Worm (Caenorhabditis elegans): Measurements from ENCODE around the gene K12H4.2.

K12H4.2 gene

DNA sequence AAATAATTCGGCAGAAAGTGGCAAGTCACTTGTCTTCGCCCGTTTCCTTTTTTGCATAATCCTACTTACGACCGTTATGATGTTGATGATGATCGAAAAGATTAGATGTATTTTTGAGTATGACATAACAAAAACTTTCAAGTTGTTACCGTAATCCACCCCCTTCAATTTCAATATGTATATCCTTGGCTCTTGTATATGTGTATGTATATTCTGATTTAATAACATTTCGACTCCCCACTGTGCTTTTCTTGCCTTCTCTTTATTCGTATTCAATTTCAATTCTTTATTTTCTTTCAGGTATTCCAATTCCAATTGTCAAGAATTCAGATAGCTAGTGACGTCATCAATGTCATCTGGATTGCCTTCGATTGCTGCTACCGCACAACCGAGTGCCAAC is 19.5 kb downstream of the K12H4.2 start, which contains the start of gene pros-1:
TSS of gene pros-1 (plus strand) at position 301 of the 400 bp plus-strand sequence.
- TF ChIP-seq sdz-38 (tag; optimal IDR thresholded peaks at IDR 0.05) (no peak), attf-5 (GFP tag; optimal IDR thresholded peaks at IDR 0.05) (no peak), let-607 (tag; optimal IDR thresholded peaks at IDR 0.05) (no peak)

DNA sequence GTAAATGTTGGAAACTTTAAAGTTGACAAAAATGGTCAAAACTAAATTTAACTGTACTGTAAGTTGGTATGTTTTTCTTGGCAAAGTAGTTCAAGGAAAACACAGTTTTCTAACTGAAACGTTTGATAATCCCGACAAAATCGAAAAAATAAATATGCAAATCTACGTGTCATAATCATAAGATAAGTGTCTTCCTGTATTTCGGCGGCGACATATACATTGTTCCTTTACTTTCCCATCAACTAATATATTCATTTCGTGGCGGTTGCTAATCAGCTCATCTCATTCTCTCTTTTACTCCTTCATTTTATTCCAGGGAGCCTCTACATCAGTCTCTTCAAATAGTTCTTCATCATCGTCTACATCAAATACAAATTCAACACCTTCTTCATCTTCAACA is 20.3 kb downstream of the K12H4.2 start:
- TF ChIP-seq pha-4 (tag; optimal IDR thresholded peaks at IDR 0.05) (no peak), hrde-1 (tag; optimal IDR thresholded peaks at IDR 0.05; ENCODE audit: borderline replicate concordance) (no peak), somi-1 (GFP tag; optimal IDR thresholded peaks at IDR 0.05) (no peak), tbp1 (GFP tag; optimal IDR thresholded peaks at IDR 0.05) (no peak), madf-10 (tag; optimal IDR thresholded peaks at IDR 0.05) (no peak), Y56A3A.18 (GFP tag; IDR thresholded peaks at IDR 0.05) (no peak), sea-2 (GFP tag; IDR thresholded peaks at IDR 0.05) (no peak), nfyb-1 (GFP tag; IDR thresholded peaks at IDR 0.05) (no peak), ZK185.1 (tag; optimal IDR thresholded peaks at IDR 0.05; ENCODE audit: poor library complexity, severe bottlenecking) (no peak), ceh-100 (GFP tag; IDR thresholded peaks at IDR 0.05) (no peak), C17E4.6 (GFP tag; IDR thresholded peaks at IDR 0.05) (no peak), attf-6 (GFP tag; IDR thresholded peaks at IDR 0.05) (no peak), cebp-1 (GFP tag; IDR thresholded peaks at IDR 0.05) (no peak), cebp-1 (tag; optimal IDR thresholded peaks at IDR 0.05) (no peak), nhr-80 (tag; optimal IDR thresholded peaks at IDR 0.05) (no peak), lin-54 (GFP tag; optimal IDR thresholded peaks at IDR 0.05) (no peak), ztf-26 (tag; optimal IDR thresholded peaks at IDR 0.05) (no peak), dpl-1 (GFP tag; optimal IDR thresholded peaks at IDR 0.05) (no peak), tlf-1 (GFP tag; optimal IDR thresholded peaks at IDR 0.05) (no peak), athp-1 (tag; optimal IDR thresholded peaks at IDR 0.05) (no peak)

DNA sequence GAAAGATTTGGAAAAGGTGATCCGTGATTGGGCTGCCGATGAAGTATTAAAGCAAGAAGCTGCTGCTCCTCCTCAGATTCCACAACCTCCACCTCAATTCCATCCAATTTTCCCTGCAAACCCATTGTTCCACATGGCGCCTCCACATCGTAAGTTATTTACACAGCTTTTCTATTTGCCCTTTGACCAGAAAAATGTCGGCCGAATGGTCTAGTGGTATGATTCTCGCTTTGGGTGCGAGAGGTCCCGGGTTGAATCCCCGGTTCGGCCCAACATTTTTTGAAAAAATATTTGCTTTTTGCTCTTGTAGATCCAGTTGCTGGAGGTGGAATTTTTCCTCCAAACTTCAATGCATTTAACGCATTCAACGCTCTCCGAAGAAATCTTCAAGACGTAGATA is 21.7 kb downstream of the K12H4.2 start:
- TF ChIP-seq mes-4 (tag; optimal IDR thresholded peaks at IDR 0.05) (no peak), ceh-58 (GFP tag; IDR thresholded peaks at IDR 0.05) (no peak), zfh-2 (GFP tag; conservative IDR thresholded peaks at IDR 0.05) (no peak), F33H1.4 (GFP tag; IDR thresholded peaks at IDR 0.05) (no peak), nhr-90 (tag; optimal IDR thresholded peaks at IDR 0.05) (no peak), gei-17 (GFP tag; optimal IDR thresholded peaks at IDR 0.05) (no peak), egl-44 (GFP tag; IDR thresholded peaks at IDR 0.05) (0 out of 2 replicates have a peak, but pooled peaks have one; percentile 11), snpc-1.3 (tag; optimal IDR thresholded peaks at IDR 0.05; ENCODE audit: insufficient read depth) (no peak), Y53F4B.3 (GFP tag; IDR thresholded peaks at IDR 0.05) (no peak), athp-1 (tag; optimal IDR thresholded peaks at IDR 0.05) (no peak), attf-6 (GFP tag; IDR thresholded peaks at IDR 0.05) (no peak), ceh-40 (GFP tag; IDR thresholded peaks at IDR 0.05) (no peak), B0019.2 (GFP tag; conservative IDR thresholded peaks at IDR 0.05) (0 out of 2 replicates have a peak, but pooled peaks have one; percentile 14), lin-54 (GFP tag; optimal IDR thresholded peaks at IDR 0.05) (no peak), ZK185.1 (tag; optimal IDR thresholded peaks at IDR 0.05; ENCODE audit: poor library complexity, severe bottlenecking) (no peak), egl-18 (GFP tag; IDR thresholded peaks at IDR 0.05) (no peak), snpc-4 (GFP tag; optimal IDR thresholded peaks at IDR 0.05) (peak; percentile 56), snpc-4 (tag; optimal IDR thresholded peaks at IDR 0.05) (peak in 3 of 4 experiments; percentile 86 to 88 (median 87)), hsf-1 (GFP tag; IDR thresholded peaks at IDR 0.05) (no peak), hrde-1 (tag; optimal IDR thresholded peaks at IDR 0.05; ENCODE audit: borderline replicate concordance) (no peak), nfya-2 (GFP tag; IDR thresholded peaks at IDR 0.05) (no peak), aptf-2 (GFP tag; conservative IDR thresholded peaks at IDR 0.05) (no peak), T26A5.8 (tag; optimal IDR thresholded peaks at IDR 0.05) (no peak), lsl-1 (GFP tag; optimal IDR thresholded peaks at IDR 0.05) (no peak), rcor-1 (GFP tag; IDR thresholded peaks at IDR 0.05) (no peak), D2030.7 (GFP tag; IDR thresholded peaks at IDR 0.05) (no peak), chd-7 (tag; optimal IDR thresholded peaks at IDR 0.05) (no peak), nhr-27 (tag; optimal IDR thresholded peaks at IDR 0.05) (no peak), lin-40 (tag; optimal IDR thresholded peaks at IDR 0.05) (no peak)
